Fruit fly (Drosophila melanogaster): ENCODE data around the gene CG3726.

Gene CG3726

dm6 chrX:5974358-5975143, 57.7 kb downstream of the CG3726 start:
- peak; percentile 9 for TF ChIP-seq CG14655 (GFP tag; optimal IDR thresholded peaks at IDR 0.05)
- TF ChIP-seq Pif1B (GFP tag; optimal IDR thresholded peaks at IDR 0.05), result peak; percentile 11
- peak; percentile 40 for TF ChIP-seq CG8159 (tag; optimal IDR thresholded peaks at IDR 0.05)
- TF ChIP-seq CG8301 (tag; optimal IDR thresholded peaks at IDR 0.05), result peak; percentile 16
- TF ChIP-seq CG15710 (tag; optimal IDR thresholded peaks at IDR 0.05), result peak; percentile 14
- TF ChIP-seq CG34367 (tag; optimal IDR thresholded peaks at IDR 0.05), result peak; percentile 15
- TF ChIP-seq D1 (tag; optimal IDR thresholded peaks at IDR 0.05), result no peak
- TF ChIP-seq CG17806 (tag; optimal IDR thresholded peaks at IDR 0.05), result peak; percentile 12
- TF ChIP-seq fd96Ca (GFP tag; IDR thresholded peaks at IDR 0.05), result no peak
- peak; percentile 72 for TF ChIP-seq EcR (GFP tag; optimal IDR thresholded peaks at IDR 0.05)
- TF ChIP-seq CG9948 (tag; optimal IDR thresholded peaks at IDR 0.05), result peak; percentile 29

dm6 chrX:5977113-5977512, 60.2 kb downstream of the CG3726 start:
- TF ChIP-seq rn (GFP tag; IDR thresholded peaks at IDR 0.05), result peak; percentile 10; the same call in 1 of the 2 replicates
- TF ChIP-seq CG14655 (GFP tag; optimal IDR thresholded peaks at IDR 0.05), result no peak
- no peak for TF ChIP-seq CG8301 (tag; optimal IDR thresholded peaks at IDR 0.05)
- no peak for TF ChIP-seq Snoo (tag; optimal IDR thresholded peaks at IDR 0.05)
- TF ChIP-seq Ets98B (GFP tag; IDR thresholded peaks at IDR 0.05), result peak; percentile 36; the same call in 1 of the 2 replicates
- TF ChIP-seq Pif1A (GFP tag; optimal IDR thresholded peaks at IDR 0.05), result no peak
- no peak for TF ChIP-seq CG15710 (tag; optimal IDR thresholded peaks at IDR 0.05)
- TF ChIP-seq CG32121 (GFP tag; IDR thresholded peaks at IDR 0.05), result peak; percentile 57; the same call in 1 of the 2 replicates
- TF ChIP-seq Pif1B (GFP tag; optimal IDR thresholded peaks at IDR 0.05), result no peak
- TF ChIP-seq CG12605 (GFP tag; IDR thresholded peaks at IDR 0.05), result no peak
- 0 out of 3 replicates have a peak, but pooled peaks have one; percentile 31 for TF ChIP-seq CG4496 (GFP tag; IDR thresholded peaks at IDR 0.05)
- peak; percentile 16; the same call in 1 of the 3 replicates for TF ChIP-seq fd96Ca (GFP tag; IDR thresholded peaks at IDR 0.05)

dm6 chrX:5977769-5978168, 60.9 kb downstream of the CG3726 start:
- TF ChIP-seq CG12605 (GFP tag; IDR thresholded peaks at IDR 0.05) (peak; percentile 49), CG34367 (tag; optimal IDR thresholded peaks at IDR 0.05) (no peak), CG32121 (GFP tag; IDR thresholded peaks at IDR 0.05) (peak; percentile 83), D1 (tag; optimal IDR thresholded peaks at IDR 0.05) (no peak), CG4496 (GFP tag; IDR thresholded peaks at IDR 0.05) (peak; percentile 75; the same call in 2 of the 3 replicates), Ets98B (GFP tag; IDR thresholded peaks at IDR 0.05) (peak; percentile 71), Pif1B (GFP tag; optimal IDR thresholded peaks at IDR 0.05) (no peak), EcR (GFP tag; optimal IDR thresholded peaks at IDR 0.05) (no peak), rn (GFP tag; IDR thresholded peaks at IDR 0.05) (peak; percentile 50; the same call in 1 of the 2 replicates), CG8301 (tag; optimal IDR thresholded peaks at IDR 0.05) (no peak), CG17806 (tag; optimal IDR thresholded peaks at IDR 0.05) (no peak), CG14655 (GFP tag; optimal IDR thresholded peaks at IDR 0.05) (no peak), CG13204 (GFP tag; optimal IDR thresholded peaks at IDR 0.05) (no peak), fd96Ca (GFP tag; IDR thresholded peaks at IDR 0.05) (peak; percentile 67), Pif1A (GFP tag; optimal IDR thresholded peaks at IDR 0.05) (no peak)

dm6 chrX:5980883-5981282, 64.0 kb downstream of the CG3726 start:
- peak; percentile 72 for TF ChIP-seq Pif1B (GFP tag; optimal IDR thresholded peaks at IDR 0.05)
- TF ChIP-seq CG8301 (tag; optimal IDR thresholded peaks at IDR 0.05), result peak; percentile 62
- 0 out of 2 replicates have a peak, but pooled peaks have one; percentile 17 for TF ChIP-seq rn (GFP tag; IDR thresholded peaks at IDR 0.05)
- peak; percentile 57 for TF ChIP-seq CG14655 (GFP tag; optimal IDR thresholded peaks at IDR 0.05)
- peak; percentile 88 for TF ChIP-seq Snoo (tag; optimal IDR thresholded peaks at IDR 0.05)
- peak; percentile 60 for TF ChIP-seq CG34367 (tag; optimal IDR thresholded peaks at IDR 0.05)
- peak; percentile 82 for TF ChIP-seq CG4496 (GFP tag; IDR thresholded peaks at IDR 0.05)
- no peak for TF ChIP-seq D1 (tag; optimal IDR thresholded peaks at IDR 0.05)
- TF ChIP-seq CG8159 (tag; optimal IDR thresholded peaks at IDR 0.05), result peak; percentile 75
- peak; percentile 64; the same call in 1 of the 2 replicates for TF ChIP-seq CG12605 (GFP tag; IDR thresholded peaks at IDR 0.05)
- peak; percentile 83 for TF ChIP-seq Ets98B (GFP tag; IDR thresholded peaks at IDR 0.05)
- peak; percentile 61 for TF ChIP-seq CG9948 (tag; optimal IDR thresholded peaks at IDR 0.05)
- TF ChIP-seq EcR (GFP tag; optimal IDR thresholded peaks at IDR 0.05), result no peak
- peak; percentile 63 for TF ChIP-seq CG17806 (tag; optimal IDR thresholded peaks at IDR 0.05)
- TF ChIP-seq Pif1A (GFP tag; optimal IDR thresholded peaks at IDR 0.05), result peak; percentile 75
- no peak for TF ChIP-seq CG10348 (GFP tag; IDR thresholded peaks at IDR 0.05)
- peak; percentile 72 for TF ChIP-seq CG32121 (GFP tag; IDR thresholded peaks at IDR 0.05)
- TF ChIP-seq CG13204 (GFP tag; optimal IDR thresholded peaks at IDR 0.05), result peak; percentile 46
- TF ChIP-seq gl (tag; optimal IDR thresholded peaks at IDR 0.05), result peak; percentile 63
- peak; percentile 68 for TF ChIP-seq CG15710 (tag; optimal IDR thresholded peaks at IDR 0.05)
- TF ChIP-seq fd96Ca (GFP tag; IDR thresholded peaks at IDR 0.05), result peak; percentile 79

- TF ChIP-seq fd96Ca (GFP tag; IDR thresholded peaks at IDR 0.05) (no peak), Ets98B (GFP tag; IDR thresholded peaks at IDR 0.05) (peak; percentile 50), CG10348 (GFP tag; IDR thresholded peaks at IDR 0.05) (no peak), CG12605 (GFP tag; IDR thresholded peaks at IDR 0.05) (peak; percentile 11; the same call in 1 of the 2 replicates), CG15710 (tag; optimal IDR thresholded peaks at IDR 0.05) (no peak), gl (tag; optimal IDR thresholded peaks at IDR 0.05) (no peak), D1 (tag; optimal IDR thresholded peaks at IDR 0.05) (no peak), CG8301 (tag; optimal IDR thresholded peaks at IDR 0.05) (no peak), Snoo (tag; optimal IDR thresholded peaks at IDR 0.05) (no peak), CG13204 (GFP tag; optimal IDR thresholded peaks at IDR 0.05) (no peak), Pif1B (GFP tag; optimal IDR thresholded peaks at IDR 0.05) (no peak), CG32121 (GFP tag; IDR thresholded peaks at IDR 0.05) (peak; percentile 23; the same call in 1 of the 2 replicates), CG4496 (GFP tag; IDR thresholded peaks at IDR 0.05) (peak; percentile 26; the same call in 1 of the 3 replicates)
Observed at dm6 chrX:5981410-5981809, 64.5 kb downstream of the CG3726 start.

Data from whole organism, pupa.